Worm (Caenorhabditis elegans) whole organism, L4/young adult: ENCODE data around the gene Y53C12B.7.

ENCODE experiments used
- W03F9.2 ChIP-seq: fragments of 150-350 bp; optimal IDR thresholded peaks from 2 replicates; lab custom pipeline; 2014; ENCODE audit warnings: missing biosample characterization, missing genetic modification characterization
- dao-5 ChIP-seq: sonication (generic microtip); optimal IDR thresholded peaks from 2 replicates; lab custom pipeline; 2016; ENCODE audit warnings: missing genotype, missing genetic modification characterization, moderate library complexity, missing compliant biosample characterization
- him-1 ChIP-seq: sonication (generic microtip); optimal IDR thresholded peaks from 2 replicates; lab custom pipeline; 2016; ENCODE audit warnings: missing genotype, missing genetic modification reagents, missing genetic modification characterization, missing compliant biosample characterization

Gene Y53C12B.7

ce11 chrII:9706207-9706606 is 46.8 kb downstream of the Y53C12B.7 start, which contains the start of gene Y53C12A.3:
Gene Y53C12A.3, minus strand, starts transcription at chrII:9706240.
- peak; percentile 48 for TF ChIP-seq W03F9.2 (tag; lab: Kevin White, UChicago)
- TF ChIP-seq him-1 (tag; lab: Kevin White, UChicago) = no peak
- no peak for TF ChIP-seq dao-5 (tag; lab: Kevin White, UChicago)

DNA sequence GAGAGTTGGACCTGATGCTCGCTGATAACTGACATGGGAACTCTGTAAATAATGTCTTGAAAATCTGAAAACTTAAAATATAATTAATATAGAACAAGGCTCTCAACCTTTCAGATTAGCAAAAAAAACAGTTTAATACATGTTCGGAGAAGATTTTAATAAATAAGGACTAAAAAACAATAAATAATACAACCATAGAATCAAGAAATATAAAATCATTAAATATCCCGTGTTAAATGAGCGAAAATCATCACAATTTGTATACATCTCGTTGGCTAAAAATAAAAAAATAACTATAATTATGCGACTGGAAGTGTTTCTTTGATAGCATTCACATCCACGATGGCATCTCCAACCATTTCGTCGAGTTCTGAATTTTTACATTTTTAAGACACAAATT is 48.3 kb downstream of the Y53C12B.7 start, which contains the start of gene Y53C12A.10:
Y53C12A.10 (minus strand) TSS at position 101 of the 400 bp plus-strand sequence.
- TF ChIP-seq dao-5 (tag; lab: Kevin White, UChicago) = no peak
- no peak for TF ChIP-seq W03F9.2 (tag; lab: Kevin White, UChicago)
- no peak for TF ChIP-seq him-1 (tag; lab: Kevin White, UChicago)

DNA sequence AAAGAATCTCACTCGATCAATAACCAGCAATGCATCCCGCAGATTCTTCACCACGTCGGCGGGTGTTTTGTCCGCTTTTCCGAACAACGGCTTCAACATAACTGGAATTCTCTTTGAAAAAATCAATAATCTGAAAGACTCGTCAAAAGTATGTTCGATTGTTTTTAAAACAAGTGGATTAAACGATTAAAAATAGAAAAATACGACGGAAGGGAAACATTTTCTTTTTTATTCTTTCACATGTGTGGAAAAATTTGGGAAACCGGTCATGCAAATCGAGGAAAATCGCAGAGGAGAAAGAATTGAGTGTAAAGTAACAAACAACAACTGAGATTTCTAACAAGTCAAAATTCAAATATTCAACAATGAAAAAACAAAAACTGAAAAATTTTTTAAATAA is 49.4 kb downstream of the Y53C12B.7 start, which contains the start of gene mop-25.2:
mop-25.2 (minus strand) TSS at position 101 of the 400 bp plus-strand sequence.
- TF ChIP-seq dao-5 (tag; lab: Kevin White, UChicago) (no peak), him-1 (tag; lab: Kevin White, UChicago) (no peak), W03F9.2 (tag; lab: Kevin White, UChicago) (no peak)
